Fruit fly (Drosophila melanogaster) whole organism, embryonic: ENCODE results near the gene CG42495.

Experiments
- Atf6 ChIP-seq: fragments of 200-800 bp; sonication (Bioruptor generic); IDR thresholded peaks from 2 replicates; pipeline ENCODE4 v1.3.6; 2022; ENCODE audit warnings: missing biosample characterization, missing genetic modification characterization
- BEAF-32 ChIP-seq: fragments of 200-800 bp; sonication (Bioruptor generic); optimal IDR thresholded peaks from 3 replicates; lab custom pipeline; 2017; ENCODE audit warnings: missing biosample characterization, missing genetic modification characterization, mild to moderate bottlenecking, moderate library complexity, missing genetic modification reagents
- Bdp1 ChIP-seq: fragments of 200-800 bp; sonication (Bioruptor generic); optimal IDR thresholded peaks from 3 replicates; lab custom pipeline; 2016; ENCODE audit warnings: missing biosample characterization, missing genetic modification characterization
- BtbVII ChIP-seq: fragments of 200-800 bp; sonication (Bioruptor generic); optimal IDR thresholded peaks from 3 replicates; lab custom pipeline; 2017; ENCODE audit warnings: missing biosample characterization, mild to moderate bottlenecking, missing genetic modification characterization
- Bteb2 ChIP-seq: fragments of 200-800 bp; sonication (Bioruptor generic); optimal IDR thresholded peaks from 2 replicates; lab custom pipeline; 2016; ENCODE audit warnings: missing biosample characterization, missing genetic modification characterization
- CG11247 ChIP-seq: fragments of 200-800 bp; sonication (Bioruptor generic); IDR thresholded peaks from 2 replicates; pipeline ENCODE4 v1.3.6; 2022; ENCODE audit warnings: missing biosample characterization, missing genetic modification characterization
- CG11560 ChIP-seq: fragments of 200-800 bp; sonication (Bioruptor generic); IDR thresholded peaks from 3 replicates; pipeline ENCODE4 v1.3.6; 2022; ENCODE audit warnings: missing biosample characterization, missing genetic modification characterization
- CG12744 ChIP-seq: fragments of 200-800 bp; sonication (Bioruptor generic); optimal IDR thresholded peaks from 2 replicates; lab custom pipeline; 2016; ENCODE audit warnings: missing biosample characterization, missing genetic modification characterization
- CG1603 ChIP-seq: fragments of 200-800 bp; sonication (Bioruptor generic); optimal IDR thresholded peaks from 2 replicates; lab custom pipeline; 2019; ENCODE audit warnings: missing biosample characterization, mild to moderate bottlenecking, missing genetic modification characterization, moderate library complexity
- CG1647 ChIP-seq: fragments of 200-800 bp; sonication (Bioruptor generic); optimal IDR thresholded peaks from 3 replicates; lab custom pipeline; 2016; ENCODE audit warnings: missing biosample characterization, missing genetic modification characterization
- CG17385 ChIP-seq: fragments of 200-800 bp; sonication (Bioruptor generic); optimal IDR thresholded peaks from 3 replicates; lab custom pipeline; 2018; ENCODE audit warnings: missing biosample characterization, mild to moderate bottlenecking, missing genetic modification characterization
- CG17568 ChIP-seq: fragments of 200-800 bp; sonication (Bioruptor generic); optimal IDR thresholded peaks from 2 replicates; lab custom pipeline; 2018; ENCODE audit warnings: missing biosample characterization, mild to moderate bottlenecking, missing genetic modification characterization, moderate library complexity
- CG18599 ChIP-seq: fragments of 200-800 bp; sonication (Bioruptor generic); optimal IDR thresholded peaks from 3 replicates; lab custom pipeline; 2017; ENCODE audit warnings: missing biosample characterization, missing genetic modification characterization, mild to moderate bottlenecking, moderate library complexity, missing genetic modification reagents
- CG2199 ChIP-seq: fragments of 200-800 bp; sonication (Bioruptor generic); IDR thresholded peaks from 3 replicates; pipeline ENCODE4 v1.3.6; 2022; ENCODE audit warnings: missing biosample characterization, missing genetic modification characterization
- CG34224 ChIP-seq: fragments of 200-800 bp; sonication (Bioruptor generic); IDR thresholded peaks from 3 replicates; pipeline ENCODE4 v1.3.6; 2022; ENCODE audit warnings: missing biosample characterization, missing genetic modification characterization; ENCODE audit not compliant: partially characterized antibody
- CG4707 ChIP-seq: fragments of 200-800 bp; sonication (Bioruptor generic); optimal IDR thresholded peaks from 2 replicates; lab custom pipeline; 2018; ENCODE audit warnings: missing biosample characterization, mild to moderate bottlenecking, missing genetic modification characterization, moderate library complexity
- CG4820 ChIP-seq: fragments of 200-800 bp; sonication (Bioruptor generic); optimal IDR thresholded peaks from 3 replicates; lab custom pipeline; 2016; ENCODE audit warnings: missing biosample characterization, missing genetic modification characterization
- CG5953 ChIP-seq: fragments of 200-800 bp; sonication (Bioruptor generic); IDR thresholded peaks from 2 replicates; pipeline ENCODE4 v1.3.6; 2022; ENCODE audit warnings: missing biosample characterization, missing genetic modification characterization
- CG6254 ChIP-seq: fragments of 200-800 bp; sonication (Bioruptor generic); optimal IDR thresholded peaks from 3 replicates; lab custom pipeline; 2017; ENCODE audit warnings: mild to moderate bottlenecking, missing biosample characterization, missing genetic modification reagents, missing genetic modification characterization
- CG6765 ChIP-seq: fragments of 200-800 bp; sonication (Bioruptor generic); optimal IDR thresholded peaks from 3 replicates; lab custom pipeline; 2017; ENCODE audit warnings: missing biosample characterization, mild to moderate bottlenecking, missing genetic modification characterization
- CG7271 ChIP-seq: fragments of 200-800 bp; sonication (Bioruptor generic); optimal IDR thresholded peaks from 2 replicates; lab custom pipeline; 2018; ENCODE audit warnings: missing biosample characterization, mild to moderate bottlenecking, missing genetic modification characterization, moderate library complexity
- CG9727 ChIP-seq: fragments of 200-800 bp; sonication (Bioruptor generic); optimal IDR thresholded peaks from 3 replicates; lab custom pipeline; 2017; ENCODE audit warnings: missing biosample characterization, mild to moderate bottlenecking, missing genetic modification characterization
- CTCF ChIP-seq: fragments of 200-800 bp; sonication (Bioruptor generic); optimal IDR thresholded peaks from 2 replicates; lab custom pipeline; 2017; ENCODE audit warnings: missing biosample characterization, mild to moderate bottlenecking, missing genetic modification characterization, moderate library complexity
- CoRest ChIP-seq: fragments of 200-800 bp; sonication (Bioruptor generic); optimal IDR thresholded peaks from 3 replicates; lab custom pipeline; 2018; ENCODE audit warnings: missing biosample characterization, mild to moderate bottlenecking, missing genetic modification characterization, moderate library complexity
- Doc3 ChIP-seq: fragments of 200-800 bp; sonication (Bioruptor generic); IDR thresholded peaks from 3 replicates; pipeline ENCODE4 v1.3.6; 2022; ENCODE audit warnings: missing biosample characterization, missing genetic modification characterization; ENCODE audit not compliant: partially characterized antibody
- Dp ChIP-seq: fragments of 200-800 bp; sonication (Bioruptor generic); optimal IDR thresholded peaks from 2 replicates; lab custom pipeline; 2018; ENCODE audit warnings: missing biosample characterization, mild to moderate bottlenecking, missing genetic modification characterization, moderate library complexity
- ERR ChIP-seq: fragments of 200-800 bp; sonication (Bioruptor generic); optimal IDR thresholded peaks from 2 replicates; lab custom pipeline; 2016; ENCODE audit warnings: missing biosample characterization, missing genetic modification characterization
- HLH4C ChIP-seq: fragments of 200-800 bp; sonication (Bioruptor generic); IDR thresholded peaks from 3 replicates; pipeline ENCODE4 v1.3.6; 2022; ENCODE audit warnings: missing biosample characterization, missing genetic modification characterization; ENCODE audit not compliant: partially characterized antibody
- HLH54F ChIP-seq: fragments of 200-800 bp; sonication (Bioruptor generic); optimal IDR thresholded peaks from 3 replicates; lab custom pipeline; 2016; ENCODE audit warnings: missing biosample characterization, missing genetic modification characterization
- HLHmδ ChIP-seq: fragments of 200-800 bp; sonication (Bioruptor generic); optimal IDR thresholded peaks from 2 replicates; lab custom pipeline; 2018; ENCODE audit warnings: missing biosample characterization, mild to moderate bottlenecking, missing genetic modification characterization, moderate library complexity
- Opbp ChIP-seq: fragments of 200-800 bp; sonication (Bioruptor generic); IDR thresholded peaks from 3 replicates; pipeline ENCODE4 v1.3.6; 2022; ENCODE audit warnings: missing biosample characterization, missing genetic modification characterization; ENCODE audit not compliant: partially characterized antibody
- Sox102F ChIP-seq: fragments of 200-800 bp; sonication (Bioruptor generic); optimal IDR thresholded peaks from 2 replicates; lab custom pipeline; 2018; ENCODE audit warnings: missing biosample characterization, mild to moderate bottlenecking, missing genetic modification characterization, moderate library complexity
- Sry-β ChIP-seq: fragments of 200-800 bp; sonication (Bioruptor generic); optimal IDR thresholded peaks from 2 replicates; lab custom pipeline; 2018; ENCODE audit warnings: missing biosample characterization, mild to moderate bottlenecking, missing genetic modification characterization, moderate library complexity
- Ssrp ChIP-seq: fragments of 200-800 bp; sonication (Bioruptor generic); optimal IDR thresholded peaks from 2 replicates; lab custom pipeline; 2018; ENCODE audit warnings: missing biosample characterization, mild to moderate bottlenecking, missing genetic modification characterization, moderate library complexity
- Xrp1 ChIP-seq: fragments of 200-800 bp; sonication (Bioruptor generic); IDR thresholded peaks from 2 replicates; pipeline ENCODE4 v1.3.6; 2022; ENCODE audit warnings: missing biosample characterization, missing genetic modification characterization
- bigmax ChIP-seq: fragments of 200-800 bp; sonication (Bioruptor generic); optimal IDR thresholded peaks from 2 replicates; lab custom pipeline; 2018; ENCODE audit warnings: missing biosample characterization, mild to moderate bottlenecking, missing genetic modification characterization
- chm ChIP-seq: fragments of 200-800 bp; sonication (Bioruptor generic); IDR thresholded peaks from 2 replicates; pipeline ENCODE4 v1.3.6; 2022; ENCODE audit warnings: missing biosample characterization, missing genetic modification characterization
- ewg ChIP-seq: fragments of 200-800 bp; sonication (Bioruptor generic); optimal IDR thresholded peaks from 3 replicates; lab custom pipeline; 2017; ENCODE audit warnings: mild to moderate bottlenecking, missing biosample characterization, missing genetic modification reagents, missing genetic modification characterization
- eyg ChIP-seq: fragments of 200-800 bp; sonication (Bioruptor generic); optimal IDR thresholded peaks from 3 replicates; lab custom pipeline; 2016; ENCODE audit warnings: missing biosample characterization, missing genetic modification characterization
- gro ChIP-seq: fragments of 200-800 bp; sonication (Bioruptor generic); optimal IDR thresholded peaks from 2 replicates; lab custom pipeline; 2016; ENCODE audit warnings: missing biosample characterization, missing genetic modification characterization
- her ChIP-seq: fragments of 200-800 bp; sonication (Bioruptor generic); optimal IDR thresholded peaks from 2 replicates; lab custom pipeline; 2016; ENCODE audit warnings: missing biosample characterization, missing genetic modification characterization
- lov ChIP-seq, 2 experiments: fragments of 200-800 bp in 1 of 2; fragments of >200 bp in 1 of 2; sonication (Bioruptor generic) in 1 of 2; IDR thresholded peaks in 1 of 2; optimal IDR thresholded peaks in 1 of 2; 2 replicates in 1 of 2; 3 replicates in 1 of 2; pipeline versions ENCODE4 v1.3.6 to Lab custom; 2017 to 2022; ENCODE audit warnings: missing biosample characterization in 1 of 2, missing genetic modification characterization in 1 of 2
- mld ChIP-seq: fragments of 200-800 bp; sonication (Bioruptor generic); IDR thresholded peaks from 3 replicates; pipeline ENCODE4 v1.3.6; 2022; ENCODE audit warnings: missing biosample characterization, missing genetic modification characterization; ENCODE audit not compliant: partially characterized antibody
- oc ChIP-seq: fragments of 200-800 bp; sonication (Bioruptor generic); optimal IDR thresholded peaks from 2 replicates; lab custom pipeline; 2018; ENCODE audit warnings: missing biosample characterization, mild to moderate bottlenecking, missing genetic modification characterization, moderate library complexity
- sens ChIP-seq: fragments of 200-800 bp; sonication (Bioruptor generic); peaks from one replicate; lab custom pipeline; 2016; ENCODE audit warnings: missing biosample characterization, missing genetic modification characterization
- seq ChIP-seq: fragments of 200-800 bp; sonication (Bioruptor generic); IDR thresholded peaks from 2 replicates; pipeline ENCODE4 v1.3.6; 2022; ENCODE audit warnings: missing biosample characterization, missing genetic modification characterization
- tup ChIP-seq: fragments of 200-800 bp; sonication (Bioruptor generic); optimal IDR thresholded peaks from 2 replicates; lab custom pipeline; 2016; ENCODE audit warnings: missing biosample characterization, mild to moderate bottlenecking, missing genetic modification characterization, moderate library complexity
- twi ChIP-seq: fragments of 200-800 bp; optimal IDR thresholded peaks from 2 replicates; lab custom pipeline; 2019; ENCODE audit warnings: missing biosample characterization, mild to moderate bottlenecking, missing genetic modification characterization, moderate library complexity
- z ChIP-seq: fragments of 200-800 bp; sonication (Bioruptor generic); IDR thresholded peaks from 3 replicates; pipeline ENCODE4 v1.3.6; 2022; ENCODE audit warnings: missing biosample characterization, missing genetic modification characterization

CG42495 gene

dm6 chr3L:18617893-18618577 is 49.1 kb upstream of the CG42495 start, which contains the start of the genes CG13380 and CG4174 (continued):
- TF ChIP-seq CoRest (no peak), CG18599 (GFP tag; lab: Kevin White, UChicago) (no peak), Bdp1 (GFP tag; lab: Kevin White, UChicago) (peak; percentile 100), Atf6 (GFP tag; lab: Robert Waterston, UW) (no peak), CG7271 (tag; lab: Kevin White, UChicago) (no peak), Bteb2 (GFP tag; lab: Kevin White, UChicago) (no peak), lov (optimal IDR thresholded peaks at IDR 0.05; lab: Kevin White, UChicago) (no peak), lov (GFP tag; IDR thresholded peaks at IDR 0.05; lab: Robert Waterston, UW) (no peak), CG11560 (no peak), CG12744 (GFP tag; lab: Kevin White, UChicago) (peak; percentile 12), Sox102F (GFP tag; lab: Kevin White, UChicago) (no peak), CG4820 (GFP tag; lab: Kevin White, UChicago) (no peak), CG6765 (no peak), CG17385 (GFP tag; lab: Kevin White, UChicago) (no peak), CG5953 (GFP tag; lab: Robert Waterston, UW) (peak; percentile 41; the same call in 1 of the 2 replicates), gro (GFP tag; lab: Kevin White, UChicago) (no peak), z (no peak), CTCF (GFP tag; lab: Kevin White, UChicago) (peak; percentile 75), twi (tag; lab: Kevin White, UChicago) (no peak), CG34224 (GFP tag; lab: Robert Waterston, UW) (peak; percentile 78), Sry-β (GFP tag; lab: Kevin White, UChicago) (no peak), sens (GFP tag; lab: Kevin White, UChicago) (peak; percentile 81), HLH4C (GFP tag; lab: Robert Waterston, UW) (peak; percentile 85), seq (GFP tag; lab: Robert Waterston, UW) (0 out of 2 replicates have a peak, but pooled peaks have one; percentile 32), ewg (no peak), mld (peak; percentile 94), eyg (GFP tag; lab: Kevin White, UChicago) (no peak), bigmax (GFP tag; lab: Kevin White, UChicago) (no peak), Xrp1 (GFP tag; lab: Robert Waterston, UW) (peak; percentile 16; the same call in 1 of the 2 replicates), CG1647 (GFP tag; lab: Kevin White, UChicago) (no peak), CG17568 (GFP tag; lab: Kevin White, UChicago) (no peak), CG9727 (GFP tag; lab: Kevin White, UChicago) (no peak), HLHmδ (peak; percentile 0), Opbp (GFP tag; lab: Robert Waterston, UW) (peak; percentile 93), BEAF-32 (peak; percentile 20), BtbVII (GFP tag; lab: Kevin White, UChicago) (no peak), CG1603 (tag; lab: Kevin White, UChicago) (peak; percentile 61), CG6254 (GFP tag; lab: Kevin White, UChicago) (peak; percentile 2), oc (no peak), CG4707 (no peak), her (peak; percentile 41), CG11247 (GFP tag; lab: Robert Waterston, UW) (peak; percentile 12; the same call in 1 of the 2 replicates), Dp (GFP tag; lab: Kevin White, UChicago) (peak; percentile 5), chm (peak; percentile 73), tup (GFP tag; lab: Kevin White, UChicago) (no peak), CG2199 (GFP tag; lab: Robert Waterston, UW) (peak; percentile 97), HLH54F (no peak), ERR (GFP tag; lab: Kevin White, UChicago) (no peak), Ssrp (no peak), Doc3 (GFP tag; lab: Robert Waterston, UW) (peak; percentile 31; the same call in 1 of the 3 replicates)
